Worm (Caenorhabditis elegans) whole organism, L2 larva: Measurements from ENCODE around the gene F41G3.10.
"Not testable (repeated sequence)": the region's sequence is repeated elsewhere in the genome, so short reads cannot be mapped to it uniquely, and the experiment has no call there.

ENCODE experiments used
- F13H6.1 ChIP-seq: sonication (generic microtip); optimal IDR thresholded peaks from 2 replicates; lab custom pipeline; 2016; ENCODE audit warnings: missing genetic modification characterization, missing compliant biosample characterization
- aly-2 ChIP-seq: fragments of 150-350 bp; optimal IDR thresholded peaks from 2 replicates; lab custom pipeline; 2014; ENCODE audit warnings: missing biosample characterization, missing genetic modification characterization
- ama-1 ChIP-seq: fragments of 150-350 bp; optimal IDR thresholded peaks from 2 replicates; lab custom pipeline; 2018; ENCODE audit warnings: inconsistent platforms
- blmp-1 ChIP-seq: sonication (generic microtip); optimal IDR thresholded peaks from 2 replicates; lab custom pipeline; 2017; ENCODE audit warnings: missing genetic modification characterization, mild to moderate bottlenecking, missing compliant biosample characterization, antibody characterized with exemption, moderate library complexity; ENCODE audit not compliant: insufficient read depth
- ceh-16 ChIP-seq: fragments of 150-350 bp; optimal IDR thresholded peaks from 2 replicates; lab custom pipeline; 2014; ENCODE audit warnings: missing biosample characterization, missing genetic modification characterization
- ceh-82 ChIP-seq: fragments of 150-350 bp; optimal IDR thresholded peaks from 2 replicates; lab custom pipeline; 2014; ENCODE audit warnings: missing biosample characterization, missing genetic modification characterization
- elt-3 ChIP-seq: sonication (generic microtip); optimal IDR thresholded peaks from 2 replicates; lab custom pipeline; 2017; ENCODE audit warnings: missing biosample characterization, missing genetic modification characterization
- fos-1 ChIP-seq: fragments of 150-350 bp; optimal IDR thresholded peaks from 2 replicates; lab custom pipeline; 2014; ENCODE audit warnings: missing biosample characterization, missing genetic modification characterization
- gmeb-1 ChIP-seq: fragments of 150-350 bp; optimal IDR thresholded peaks from 2 replicates; lab custom pipeline; 2014; ENCODE audit warnings: missing biosample characterization, missing genetic modification characterization
- lin-11 ChIP-seq: fragments of 150-350 bp; sonication (generic microtip); optimal IDR thresholded peaks from 2 replicates; lab custom pipeline; 2014; ENCODE audit warnings: missing biosample characterization, missing genetic modification characterization, inconsistent platforms, mixed read lengths
- lin-39 ChIP-seq: fragments of 150-350 bp; optimal IDR thresholded peaks from 2 replicates; lab custom pipeline; 2014; ENCODE audit warnings: missing biosample characterization, missing genetic modification reagents, missing genetic modification characterization
- lsy-2 ChIP-seq, 2 experiments: fragments of 150-350 bp in 1 of 2; sonication (generic microtip) in 1 of 2; optimal IDR thresholded peaks; 2 replicates each; lab custom pipeline; 2014 to 2017; ENCODE audit warnings: missing biosample characterization in 2 of 2, missing genetic modification characterization in 2 of 2
- mab-5 ChIP-seq: fragments of 150-350 bp; optimal IDR thresholded peaks from 2 replicates; lab custom pipeline; 2014; ENCODE audit warnings: missing biosample characterization, missing genetic modification characterization
- mbf-1 ChIP-seq: sonication (generic microtip); optimal IDR thresholded peaks from 2 replicates; lab custom pipeline; 2017; ENCODE audit warnings: missing biosample characterization, missing genetic modification characterization
- nhr-10 ChIP-seq: sonication (generic microtip); optimal IDR thresholded peaks from 2 replicates; lab custom pipeline; 2017; ENCODE audit warnings: missing biosample characterization, missing genetic modification characterization
- nhr-12 ChIP-seq: fragments of 150-350 bp; optimal IDR thresholded peaks from 2 replicates; lab custom pipeline; 2014; ENCODE audit warnings: missing biosample characterization, missing genetic modification characterization
- nhr-129 ChIP-seq: fragments of 150-350 bp; optimal IDR thresholded peaks from 2 replicates; lab custom pipeline; 2014; ENCODE audit warnings: missing biosample characterization, missing genetic modification characterization
- nhr-21 ChIP-seq: fragments of 150-350 bp; optimal IDR thresholded peaks from 2 replicates; lab custom pipeline; 2014; ENCODE audit warnings: missing biosample characterization, missing genetic modification characterization
- nhr-23 ChIP-seq: fragments of 150-350 bp; optimal IDR thresholded peaks from 2 replicates; lab custom pipeline; 2014; ENCODE audit warnings: missing biosample characterization, missing genetic modification reagents, missing genetic modification characterization
- nhr-237 ChIP-seq: fragments of 150-350 bp; optimal IDR thresholded peaks from 2 replicates; lab custom pipeline; 2014; ENCODE audit warnings: missing biosample characterization, missing genetic modification characterization
- nhr-25 ChIP-seq: fragments of 150-350 bp; sonication (generic microtip); optimal IDR thresholded peaks from 3 replicates; lab custom pipeline; 2014; ENCODE audit warnings: missing biosample characterization, missing genetic modification characterization
- nhr-77 ChIP-seq: fragments of 150-350 bp; optimal IDR thresholded peaks from 2 replicates; lab custom pipeline; 2014; ENCODE audit warnings: missing biosample characterization, missing genetic modification characterization
- peb-1 ChIP-seq: fragments of 150-350 bp; optimal IDR thresholded peaks from 2 replicates; lab custom pipeline; 2014; ENCODE audit warnings: missing biosample characterization, missing genetic modification characterization
- sem-4 ChIP-seq: fragments of 150-350 bp; optimal IDR thresholded peaks from 2 replicates; lab custom pipeline; 2014; ENCODE audit warnings: missing biosample characterization, missing genetic modification reagents, missing genetic modification characterization
- sma-3 ChIP-seq: sonication (generic microtip); optimal IDR thresholded peaks from 2 replicates; lab custom pipeline; 2016; ENCODE audit warnings: missing genetic modification reagents, missing genetic modification characterization, missing compliant biosample characterization
- zag-1 ChIP-seq: fragments of 150-350 bp; optimal IDR thresholded peaks from 2 replicates; lab custom pipeline; 2014; ENCODE audit warnings: missing biosample characterization, missing genetic modification characterization
- ztf-1 ChIP-seq: fragments of 200-800 bp; sonication (Bioruptor generic); conservative IDR thresholded peaks from 2 replicates; pipeline ENCODE4 v1.3.6; 2022; ENCODE audit warnings: missing genetic modification characterization, missing compliant biosample characterization
- ztf-11 ChIP-seq: sonication (generic microtip); optimal IDR thresholded peaks from 2 replicates; lab custom pipeline; 2017; ENCODE audit warnings: missing biosample characterization, missing genetic modification characterization
- ztf-4 ChIP-seq: fragments of 150-350 bp; optimal IDR thresholded peaks from 2 replicates; lab custom pipeline; 2014; ENCODE audit warnings: missing biosample characterization, missing genetic modification characterization

F41G3.10 gene

ce11 chrII:6775076-6775475 is 25.8 kb upstream of the F41G3.10 start, which contains the start of gene agr-1:
agr-1 (minus strand) TSS chrII:6775176.
- TF ChIP-seq ztf-4 (tag; lab: Kevin White, UChicago); lsy-2 (tag; optimal IDR thresholded peaks at IDR 0.05; lab: Kevin White, UChicago); nhr-21 (tag; lab: Kevin White, UChicago): not testable (repeated sequence)

ce11 chrII:6772482-6772881 is 23.2 kb upstream of the F41G3.10 start:
- TF ChIP-seq nhr-12 (tag; lab: Kevin White, UChicago) (no peak), gmeb-1 (tag; lab: Kevin White, UChicago) (no peak), ztf-1 (GFP tag; lab: Robert Waterston, UW) (no peak), ceh-16 (no peak), ama-1 (lab: Kevin White, UChicago) (no peak), lin-39 (tag; lab: Kevin White, UChicago) (no peak), lsy-2 (tag; optimal IDR thresholded peaks at IDR 0.05; lab: Kevin White, UChicago) (no peak), nhr-10 (tag; lab: Kevin White, UChicago) (no peak), aly-2 (tag; lab: Kevin White, UChicago) (no peak), elt-3 (no peak), zag-1 (tag; lab: Kevin White, UChicago) (no peak)

- no peak for TF ChIP-seq nhr-25 (tag; lab: Kevin White, UChicago)
- no peak for TF ChIP-seq nhr-21 (tag; lab: Kevin White, UChicago)
- TF ChIP-seq mab-5 (tag; lab: Kevin White, UChicago) = no peak
- no peak for TF ChIP-seq sma-3 (GFP tag; lab: Kevin White, UChicago)
- no peak for TF ChIP-seq peb-1 (tag; lab: Kevin White, UChicago)
- no peak for TF ChIP-seq zag-1 (tag; lab: Kevin White, UChicago)
- TF ChIP-seq nhr-237 = no peak
- no peak for TF ChIP-seq mbf-1 (tag; lab: Kevin White, UChicago)
- no peak for TF ChIP-seq fos-1 (tag; lab: Kevin White, UChicago)
- no peak for TF ChIP-seq ama-1 (lab: Kevin White, UChicago)
- TF ChIP-seq ceh-82 (tag; lab: Kevin White, UChicago) = no peak
- no peak for TF ChIP-seq nhr-23 (tag; lab: Kevin White, UChicago)
- no peak for TF ChIP-seq lsy-2 (tag; optimal IDR thresholded peaks at IDR 0.05; lab: Kevin White, UChicago)
- TF ChIP-seq nhr-129 = no peak
- no peak for TF ChIP-seq F13H6.1
- TF ChIP-seq lin-11 = no peak
Measured at ce11 chrII:6770030-6770429, 20.7 kb upstream of the F41G3.10 start.

ce11 chrII:6768014-6768413 is 18.7 kb upstream of the F41G3.10 start, which contains the start of gene F41G3.18:
F41G3.18 (plus strand) TSS chrII:6768314.
- TF ChIP-seq sma-3 (GFP tag; lab: Kevin White, UChicago) = no peak
- TF ChIP-seq fos-1 (tag; lab: Kevin White, UChicago) = peak; percentile 35

ce11 chrII:6764734-6765133 is 15.4 kb upstream of the F41G3.10 start, which contains the start of gene nlp-50:
nlp-50 (plus strand) TSS chrII:6765034.
- TF ChIP-seq mbf-1 (tag; lab: Kevin White, UChicago) = no peak
- TF ChIP-seq, all 48 proteins: peak for 0

ce11 chrII:6756232-6756631 is 6.9 kb upstream of the F41G3.10 start, which contains the start of gene F41G3.3:
F41G3.3 (plus strand) TSS chrII:6756532.
- TF ChIP-seq nhr-129 (no peak), sem-4 (tag; lab: Kevin White, UChicago) (no peak), mbf-1 (tag; lab: Kevin White, UChicago) (no peak), sma-3 (GFP tag; lab: Kevin White, UChicago) (no peak), nhr-77 (no peak), nhr-23 (tag; lab: Kevin White, UChicago) (no peak), elt-3 (no peak), blmp-1 (no peak), aly-2 (tag; lab: Kevin White, UChicago) (no peak), lsy-2 (tag; optimal IDR thresholded peaks at IDR 0.05; lab: Kevin White, UChicago) (no peak)

ce11 chrII:6754671-6755224 is 5.4 kb upstream of the F41G3.10 start, which contains the start of the genes srx-95 and fis-1:
srx-95 (minus strand) TSS chrII:6754771.
fis-1 (plus strand) TSS chrII:6755174.
- TF ChIP-seq ztf-11 (tag; lab: Kevin White, UChicago) = no peak
- TF ChIP-seq lsy-2 (tag; optimal IDR thresholded peaks at IDR 0.05; lab: Kevin White, UChicago) = no peak
- no peak for TF ChIP-seq gmeb-1 (tag; lab: Kevin White, UChicago)
